Fruit fly (Drosophila melanogaster) whole organism, embryonic: ENCODE data around the gene Gr64d.

Source experiments
- Bgb ChIP-seq: fragments of 200-800 bp; sonication (Bioruptor generic); IDR thresholded peaks from 2 replicates; pipeline ENCODE4 v1.3.6; 2022; ENCODE audit warnings: missing biosample characterization, missing genetic modification characterization; ENCODE audit not compliant: partially characterized antibody
- CG1024 ChIP-seq: fragments of 200-800 bp; sonication (Bioruptor generic); IDR thresholded peaks from 2 replicates; pipeline ENCODE4 v1.3.6; 2022; ENCODE audit warnings: missing biosample characterization, missing genetic modification characterization
- CG10321 ChIP-seq: fragments of 200-800 bp; sonication (Bioruptor generic); IDR thresholded peaks from 2 replicates; pipeline ENCODE4 v1.3.6; 2022; ENCODE audit warnings: missing biosample characterization, missing genetic modification characterization
- CG10959 ChIP-seq: fragments of 200-800 bp; sonication (Bioruptor generic); IDR thresholded peaks from 2 replicates; pipeline ENCODE4 v1.3.6; 2022; ENCODE audit warnings: missing biosample characterization, missing genetic modification characterization
- CG10979 ChIP-seq: fragments of 200-800 bp; sonication (Bioruptor generic); optimal IDR thresholded peaks from 2 replicates; lab custom pipeline; 2018; ENCODE audit warnings: missing biosample characterization, mild to moderate bottlenecking, missing genetic modification characterization, moderate library complexity
- CG11085 ChIP-seq: fragments of 200-800 bp; sonication (Bioruptor generic); IDR thresholded peaks from 2 replicates; pipeline ENCODE4 v1.3.6; 2022; ENCODE audit warnings: missing biosample characterization, missing genetic modification characterization
- CG11560 ChIP-seq: fragments of 200-800 bp; sonication (Bioruptor generic); IDR thresholded peaks from 3 replicates; pipeline ENCODE4 v1.3.6; 2022; ENCODE audit warnings: missing biosample characterization, missing genetic modification characterization
- CG11723 ChIP-seq: fragments of 200-800 bp; sonication (Bioruptor generic); optimal IDR thresholded peaks from 2 replicates; lab custom pipeline; 2017; ENCODE audit warnings: missing biosample characterization, mild to moderate bottlenecking, missing genetic modification characterization
- CG1233 ChIP-seq: fragments of 200-800 bp; sonication (Bioruptor generic); optimal IDR thresholded peaks from 4 replicates; lab custom pipeline; 2018; ENCODE audit warnings: missing biosample characterization, mild to moderate bottlenecking, missing genetic modification characterization
- CG12744 ChIP-seq: fragments of 200-800 bp; sonication (Bioruptor generic); optimal IDR thresholded peaks from 2 replicates; lab custom pipeline; 2016; ENCODE audit warnings: missing biosample characterization, missing genetic modification characterization
- CG18476 ChIP-seq: fragments of 200-800 bp; sonication (Bioruptor generic); optimal IDR thresholded peaks from 2 replicates; lab custom pipeline; 2016; ENCODE audit warnings: missing biosample characterization, mild to moderate bottlenecking, missing genetic modification characterization
- CG2120 ChIP-seq: fragments of 200-800 bp; sonication (Bioruptor generic); optimal IDR thresholded peaks from 3 replicates; lab custom pipeline; 2016; ENCODE audit warnings: missing biosample characterization, missing genetic modification characterization
- CG2875 ChIP-seq: fragments of 200-800 bp; sonication (Bioruptor generic); optimal IDR thresholded peaks from 2 replicates; lab custom pipeline; 2017; ENCODE audit warnings: missing biosample characterization, mild to moderate bottlenecking, missing genetic modification characterization, missing genetic modification reagents
- CG6791 ChIP-seq: fragments of 200-800 bp; sonication (Bioruptor generic); IDR thresholded peaks from 3 replicates; pipeline ENCODE4 v1.3.6; 2022; ENCODE audit warnings: missing biosample characterization, missing genetic modification characterization; ENCODE audit not compliant: partially characterized antibody
- CG7357 ChIP-seq: fragments of 200-800 bp; sonication (Bioruptor generic); IDR thresholded peaks from 3 replicates; pipeline ENCODE4 v1.3.6; 2022; ENCODE audit warnings: missing biosample characterization, missing genetic modification characterization
- CG7372 ChIP-seq: fragments of 200-800 bp; sonication (Bioruptor generic); IDR thresholded peaks from 2 replicates; pipeline ENCODE4 v1.3.6; 2022; ENCODE audit warnings: missing biosample characterization, missing genetic modification characterization
- CG7556 ChIP-seq: fragments of 200-800 bp; sonication (Bioruptor generic); optimal IDR thresholded peaks from 2 replicates; lab custom pipeline; 2017; ENCODE audit warnings: missing biosample characterization, mild to moderate bottlenecking, missing genetic modification characterization
- CG7963 ChIP-seq: fragments of 200-800 bp; sonication (Bioruptor generic); IDR thresholded peaks from 3 replicates; pipeline ENCODE4 v1.3.6; 2022; ENCODE audit warnings: missing biosample characterization, missing genetic modification characterization; ENCODE audit not compliant: partially characterized antibody
- CG8089 ChIP-seq: fragments of 200-800 bp; sonication (Bioruptor generic); optimal IDR thresholded peaks from 3 replicates; lab custom pipeline; 2016; ENCODE audit warnings: missing biosample characterization, missing genetic modification characterization
- CG8359 ChIP-seq: fragments of 200-800 bp; sonication (Bioruptor generic); optimal IDR thresholded peaks from 2 replicates; lab custom pipeline; 2017; ENCODE audit warnings: missing biosample characterization, mild to moderate bottlenecking, missing genetic modification characterization, borderline replicate concordance
- CG8924 ChIP-seq: fragments of 200-800 bp; optimal IDR thresholded peaks from 3 replicates; lab custom pipeline; 2019; ENCODE audit warnings: missing biosample characterization, mild to moderate bottlenecking, missing genetic modification characterization, moderate library complexity
- CTCF ChIP-seq: fragments of 200-800 bp; sonication (Bioruptor generic); optimal IDR thresholded peaks from 2 replicates; lab custom pipeline; 2017; ENCODE audit warnings: missing biosample characterization, mild to moderate bottlenecking, missing genetic modification characterization, moderate library complexity
- Dad ChIP-seq: fragments of 200-800 bp; sonication (Bioruptor generic); optimal IDR thresholded peaks from 3 replicates; lab custom pipeline; 2016; ENCODE audit warnings: missing biosample characterization, missing genetic modification characterization
- Deaf1 ChIP-seq: fragments of 200-800 bp; optimal IDR thresholded peaks from 3 replicates; lab custom pipeline; 2019; ENCODE audit warnings: missing biosample characterization, mild to moderate bottlenecking, missing genetic modification characterization, moderate library complexity
- Dll ChIP-seq: fragments of 200-800 bp; sonication (Bioruptor generic); IDR thresholded peaks from 4 replicates; pipeline ENCODE4 v1.3.6; 2022; ENCODE audit warnings: missing biosample characterization, missing genetic modification characterization; ENCODE audit not compliant: partially characterized antibody
- Fer1 ChIP-seq: fragments of 200-800 bp; sonication (Bioruptor generic); optimal IDR thresholded peaks from 2 replicates; lab custom pipeline; 2017; ENCODE audit warnings: missing biosample characterization, mild to moderate bottlenecking, missing genetic modification characterization
- GATAe ChIP-seq: fragments of 200-800 bp; sonication (Bioruptor generic); conservative IDR thresholded peaks from 2 replicates; pipeline ENCODE4 v1.3.6; 2022; ENCODE audit warnings: missing biosample characterization, missing genetic modification characterization
- HmgD ChIP-seq: fragments of 200-800 bp; sonication (Bioruptor generic); optimal IDR thresholded peaks from 3 replicates; lab custom pipeline; 2016; ENCODE audit warnings: missing biosample characterization, missing genetic modification characterization
- Meics ChIP-seq: fragments of 200-800 bp; sonication (Bioruptor generic); optimal IDR thresholded peaks from 2 replicates; lab custom pipeline; 2017; ENCODE audit warnings: missing biosample characterization, mild to moderate bottlenecking, missing genetic modification characterization
- Mes4 ChIP-seq: fragments of 200-800 bp; sonication (Bioruptor generic); optimal IDR thresholded peaks from 2 replicates; lab custom pipeline; 2016; ENCODE audit warnings: missing biosample characterization, missing genetic modification characterization
- Ravus ChIP-seq: fragments of 200-800 bp; sonication (Bioruptor generic); IDR thresholded peaks from 2 replicates; pipeline ENCODE4 v1.3.6; 2022; ENCODE audit warnings: missing biosample characterization, missing genetic modification characterization
- aop ChIP-seq: fragments of 200-800 bp; sonication (Bioruptor generic); IDR thresholded peaks from 2 replicates; pipeline ENCODE4 v1.3.6; 2022; ENCODE audit warnings: missing biosample characterization, missing genetic modification characterization
- cato ChIP-seq: fragments of 200-800 bp; sonication (Bioruptor generic); optimal IDR thresholded peaks from 2 replicates; lab custom pipeline; 2016; ENCODE audit warnings: missing biosample characterization, missing genetic modification characterization, borderline replicate concordance
- da ChIP-seq: fragments of 200-800 bp; sonication (Bioruptor generic); optimal IDR thresholded peaks from 2 replicates; lab custom pipeline; 2016; ENCODE audit warnings: missing biosample characterization, missing genetic modification characterization
- dati ChIP-seq: fragments of 200-800 bp; sonication (Bioruptor generic); IDR thresholded peaks from 2 replicates; pipeline ENCODE4 v1.3.6; 2022; ENCODE audit warnings: missing biosample characterization, missing genetic modification characterization
- gro ChIP-seq: fragments of 200-800 bp; sonication (Bioruptor generic); optimal IDR thresholded peaks from 2 replicates; lab custom pipeline; 2016; ENCODE audit warnings: missing biosample characterization, missing genetic modification characterization
- insv ChIP-seq, 2 experiments: fragments of 200-800 bp; sonication (Bioruptor generic); optimal IDR thresholded peaks; 3 replicates each; lab custom pipeline; 2016 to 2018; ENCODE audit warnings: missing biosample characterization in 2 of 2, missing genetic modification characterization in 2 of 2
- ken ChIP-seq: fragments of 200-800 bp; sonication (Bioruptor generic); IDR thresholded peaks from 3 replicates; pipeline ENCODE4 v1.3.6; 2022; ENCODE audit warnings: missing biosample characterization, missing genetic modification characterization
- mam ChIP-seq: fragments of 200-800 bp; sonication (Bioruptor generic); optimal IDR thresholded peaks from 3 replicates; lab custom pipeline; 2016; ENCODE audit warnings: missing biosample characterization, missing genetic modification characterization
- mirr ChIP-seq: fragments of 200-800 bp; sonication (Bioruptor generic); optimal IDR thresholded peaks from 3 replicates; lab custom pipeline; 2018; ENCODE audit warnings: missing biosample characterization, mild to moderate bottlenecking, missing genetic modification characterization
- oc ChIP-seq: fragments of 200-800 bp; sonication (Bioruptor generic); optimal IDR thresholded peaks from 2 replicates; lab custom pipeline; 2018; ENCODE audit warnings: missing biosample characterization, mild to moderate bottlenecking, missing genetic modification characterization, moderate library complexity
- org-1 ChIP-seq: fragments of 200-800 bp; sonication (Bioruptor generic); optimal IDR thresholded peaks from 2 replicates; lab custom pipeline; 2017; ENCODE audit warnings: missing biosample characterization, missing genetic modification characterization
- peb ChIP-seq: fragments of 200-800 bp; sonication (Bioruptor generic); IDR thresholded peaks from 2 replicates; pipeline ENCODE4 v1.3.6; 2022; ENCODE audit warnings: missing biosample characterization, missing genetic modification characterization
- psq ChIP-seq: fragments of 200-800 bp; sonication (Bioruptor generic); optimal IDR thresholded peaks from 2 replicates; lab custom pipeline; 2017; ENCODE audit warnings: missing biosample characterization, missing genetic modification characterization
- pum ChIP-seq: fragments of 200-800 bp; sonication (Bioruptor generic); optimal IDR thresholded peaks from 2 replicates; lab custom pipeline; 2016; ENCODE audit warnings: missing biosample characterization, missing genetic modification characterization
- tin ChIP-seq: fragments of 200-800 bp; sonication (Bioruptor generic); optimal IDR thresholded peaks from 3 replicates; lab custom pipeline; 2016; ENCODE audit warnings: missing biosample characterization, missing genetic modification characterization
- wdn ChIP-seq: fragments of 200-800 bp; sonication (Bioruptor generic); IDR thresholded peaks from 2 replicates; pipeline ENCODE4 v1.3.6; 2022; ENCODE audit warnings: missing biosample characterization, missing genetic modification characterization
- zen ChIP-seq: fragments of 200-800 bp; sonication (Bioruptor generic); optimal IDR thresholded peaks from 3 replicates; lab custom pipeline; 2018; ENCODE audit warnings: missing biosample characterization, mild to moderate bottlenecking, missing genetic modification characterization, moderate library complexity
- zf30C ChIP-seq: fragments of 200-800 bp; sonication (Bioruptor generic); optimal IDR thresholded peaks from 3 replicates; lab custom pipeline; 2018; ENCODE audit warnings: missing biosample characterization, mild to moderate bottlenecking, missing genetic modification characterization

The Gr64d gene

dm6 chr3L:4035499-4035898 is 3.6 kb downstream of the Gr64d start, which contains the start of gene Gr64f:
Gr64f (plus strand) TSS chr3L:4035799.
- TF ChIP-seq CG10959 (GFP tag; lab: Robert Waterston, UW) (no peak), CG11085 (GFP tag; lab: Robert Waterston, UW) (no peak), pum (GFP tag; lab: Kevin White, UChicago) (no peak), Dad (GFP tag; lab: Kevin White, UChicago) (no peak), CG8924 (tag; lab: Kevin White, UChicago) (no peak), zen (peak; percentile 21), CG7963 (GFP tag; lab: Robert Waterston, UW) (no peak)

dm6 chr3L:4040247-4040925 is 8.5 kb downstream of the Gr64d start, which contains the start of the genes CG11593 and Rcd5:
CG11593 (minus strand) TSS chr3L:4040482.
Rcd5 (plus strand) TSS chr3L:4040529.
- TF ChIP-seq CG8359 (GFP tag; lab: Kevin White, UChicago): no peak
- TF ChIP-seq Fer1 (GFP tag; lab: Kevin White, UChicago): no peak
- TF ChIP-seq CG11560 (tag; lab: Robert Waterston, UW): peak; percentile 77; the same call in 2 of the 3 replicates
- no peak for TF ChIP-seq gro
- TF ChIP-seq GATAe (GFP tag; lab: Robert Waterston, UW): peak; percentile 70
- TF ChIP-seq CG11723: no peak
- no peak for TF ChIP-seq oc (tag; lab: Kevin White, UChicago)
- no peak for TF ChIP-seq da (GFP tag; lab: Kevin White, UChicago)
- TF ChIP-seq mirr (GFP tag; lab: Kevin White, UChicago): no peak
- TF ChIP-seq wdn (GFP tag; lab: Robert Waterston, UW): peak; percentile 81
- TF ChIP-seq Ravus (GFP tag; lab: Robert Waterston, UW): peak; percentile 54
- TF ChIP-seq CG10979 (tag; lab: Kevin White, UChicago): peak; percentile 48
- TF ChIP-seq CG6791 (GFP tag; lab: Robert Waterston, UW): no peak
- peak; percentile 58 for TF ChIP-seq Meics (GFP tag; lab: Kevin White, UChicago)
- TF ChIP-seq HmgD (GFP tag; lab: Kevin White, UChicago): no peak
- TF ChIP-seq cato: peak; percentile 33
- TF ChIP-seq CG2120 (GFP tag; lab: Kevin White, UChicago): no peak
- TF ChIP-seq org-1 (GFP tag; lab: Kevin White, UChicago): peak; percentile 25
- peak; percentile 79 for TF ChIP-seq CG7372 (GFP tag; lab: Robert Waterston, UW)
- TF ChIP-seq insv (GFP tag; optimal IDR thresholded peaks at IDR 0.05; lab: Kevin White, UChicago): peak in 1 of 2 experiments; percentile 19
- TF ChIP-seq ken (GFP tag; lab: Robert Waterston, UW): peak; percentile 86
- no peak for TF ChIP-seq dati
- TF ChIP-seq Deaf1 (tag; lab: Kevin White, UChicago): no peak
- TF ChIP-seq CG18476 (GFP tag; lab: Kevin White, UChicago): no peak
- peak; percentile 50 for TF ChIP-seq CTCF (GFP tag; lab: Kevin White, UChicago)
- peak; percentile 10 for TF ChIP-seq zf30C (GFP tag; lab: Kevin White, UChicago)
- peak; percentile 16 for TF ChIP-seq psq
- TF ChIP-seq aop (GFP tag; lab: Robert Waterston, UW): no peak
- TF ChIP-seq CG12744 (GFP tag; lab: Kevin White, UChicago): no peak
- TF ChIP-seq CG2875 (GFP tag; lab: Kevin White, UChicago): no peak
- TF ChIP-seq tin (GFP tag; lab: Kevin White, UChicago): peak; percentile 61
- no peak for TF ChIP-seq CG8089 (GFP tag; lab: Kevin White, UChicago)
- TF ChIP-seq Mes4 (GFP tag; lab: Kevin White, UChicago): no peak
- TF ChIP-seq Bgb (GFP tag; lab: Robert Waterston, UW): 0 out of 2 replicates have a peak, but pooled peaks have one; percentile 12
- TF ChIP-seq Dll (GFP tag; lab: Robert Waterston, UW): no peak
- TF ChIP-seq CG10321 (GFP tag; lab: Robert Waterston, UW): peak; percentile 52; the same call in 1 of the 2 replicates
- TF ChIP-seq CG7357 (GFP tag; lab: Robert Waterston, UW): peak; percentile 77
- no peak for TF ChIP-seq CG7963 (GFP tag; lab: Robert Waterston, UW)
- no peak for TF ChIP-seq CG7556 (GFP tag; lab: Kevin White, UChicago)
- peak; percentile 8 for TF ChIP-seq CG1233 (GFP tag; lab: Kevin White, UChicago)
- no peak; the same call in 1 of the 2 replicates for TF ChIP-seq peb (GFP tag; lab: Robert Waterston, UW)
- TF ChIP-seq CG1024 (GFP tag; lab: Robert Waterston, UW): no peak
- TF ChIP-seq mam (GFP tag; lab: Kevin White, UChicago): peak; percentile 46
